Worm (Caenorhabditis elegans): ENCODE data around the gene cdh-4.

The cdh-4 gene

DNA sequence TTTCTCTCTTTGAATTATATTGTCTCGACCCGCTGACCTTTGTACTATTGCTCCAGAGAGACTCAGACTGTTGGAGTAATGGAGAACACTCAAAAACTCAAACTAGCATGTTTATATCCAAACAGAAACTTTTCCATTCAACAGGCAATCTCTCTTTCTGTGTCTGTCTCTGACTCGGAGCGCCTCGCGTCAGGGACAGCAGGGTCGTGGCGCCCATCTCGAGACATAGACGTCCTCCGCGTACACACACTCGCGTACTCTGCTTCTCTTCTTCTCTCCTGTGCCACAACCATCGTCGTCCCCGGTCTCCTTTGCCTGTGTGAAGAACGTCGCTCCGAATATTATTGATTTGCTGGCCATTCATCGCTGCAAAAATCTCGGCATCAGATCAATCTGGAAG lies 31.8 kb downstream of the cdh-4 start (continued):
- TF ChIP-seq unc-86 (tag; optimal IDR thresholded peaks at IDR 0.05) (no peak), Y116A8C.19 (tag; optimal IDR thresholded peaks at IDR 0.05; ENCODE audit: borderline replicate concordance) (no peak), nhr-20 (tag; optimal IDR thresholded peaks at IDR 0.05) (peak; percentile 76), fkh-10 (GFP tag; optimal IDR thresholded peaks at IDR 0.05) (no peak), unc-98 (GFP tag; IDR thresholded peaks at IDR 0.05) (no peak), tbx-2 (tag; optimal IDR thresholded peaks at IDR 0.05) (peak; percentile 60), elt-3 (tag; optimal IDR thresholded peaks at IDR 0.05) (peak in 1 of 6 experiments; percentile 39), vab-15 (tag; optimal IDR thresholded peaks at IDR 0.05) (no peak), C04F5.9 (tag; optimal IDR thresholded peaks at IDR 0.05) (no peak), pax-3 (tag; optimal IDR thresholded peaks at IDR 0.05) (no peak), isw-1 (GFP tag; IDR thresholded peaks at IDR 0.05) (no peak; the same call in 1 of the 2 replicates), tlp-1 (tag; optimal IDR thresholded peaks at IDR 0.05) (no peak), elt-2 (tag; optimal IDR thresholded peaks at IDR 0.05) (no peak), lir-3 (tag; optimal IDR thresholded peaks at IDR 0.05; ENCODE audit: poor library complexity) (no peak), mep-1 (tag; optimal IDR thresholded peaks at IDR 0.05) (peak; percentile 61), nhr-71 (tag; optimal IDR thresholded peaks at IDR 0.05) (peak; percentile 73), lin-15B (tag; optimal IDR thresholded peaks at IDR 0.05) (no peak), snu-23 (GFP tag; optimal IDR thresholded peaks at IDR 0.05) (peak; percentile 82), ets-5 (GFP tag; IDR thresholded peaks at IDR 0.05) (no peak), skn-1 (tag; optimal IDR thresholded peaks at IDR 0.05) (peak; percentile 67), nhr-19 (GFP tag; conservative IDR thresholded peaks at IDR 0.05) (peak; percentile 64), ceh-88 (GFP tag; IDR thresholded peaks at IDR 0.05) (no peak), dpl-1 (GFP tag; optimal IDR thresholded peaks at IDR 0.05) (peak; percentile 21 to 47 (median 43)), xbp-1 (tag; optimal IDR thresholded peaks at IDR 0.05) (peak; percentile 15), blmp-1 (tag; optimal IDR thresholded peaks at IDR 0.05) (no peak), ztf-11 (tag; optimal IDR thresholded peaks at IDR 0.05) (no peak), mef-2 (tag; optimal IDR thresholded peaks at IDR 0.05) (no peak), aha-1 (tag; optimal IDR thresholded peaks at IDR 0.05) (no peak), nhr-237 (tag; optimal IDR thresholded peaks at IDR 0.05) (no peak), ceh-8 (GFP tag; optimal IDR thresholded peaks at IDR 0.05) (no peak), grh-1 (GFP tag; IDR thresholded peaks at IDR 0.05) (no peak), nhr-85 (tag) (peak; percentile 81), hlh-17 (GFP tag; optimal IDR thresholded peaks at IDR 0.05; ENCODE audit: borderline replicate concordance) (no peak), hpl-2 (GFP tag; optimal IDR thresholded peaks at IDR 0.05) (no peak), egl-13 (tag; optimal IDR thresholded peaks at IDR 0.05) (peak; percentile 7), jun-1 (tag; optimal IDR thresholded peaks at IDR 0.05) (peak; percentile 57), nhr-12 (tag; optimal IDR thresholded peaks at IDR 0.05) (no peak), lin-39 (tag; optimal IDR thresholded peaks at IDR 0.05) (no peak)

DNA sequence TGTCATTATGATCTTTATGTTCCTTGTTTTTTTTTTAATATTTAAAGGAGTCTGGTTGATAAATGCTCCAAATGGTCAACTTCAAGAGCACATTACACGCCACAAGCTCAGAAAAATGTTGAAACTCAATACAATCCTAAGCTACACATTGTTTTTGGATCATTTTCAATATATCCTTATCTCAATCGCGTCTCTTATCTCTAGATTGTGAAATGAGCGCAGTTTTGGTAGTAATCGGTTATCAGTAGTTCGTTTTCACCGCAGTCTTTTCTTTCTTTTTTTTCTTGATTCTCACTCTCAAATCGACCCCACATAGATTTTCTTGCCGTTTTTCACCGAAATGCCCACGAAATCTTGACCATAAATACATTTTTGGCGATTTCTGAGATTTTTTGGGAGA lies 32.7 kb downstream of the cdh-4 start:
- TF ChIP-seq C16A3.4 (tag; optimal IDR thresholded peaks at IDR 0.05) = no peak
- TF ChIP-seq unc-62 (GFP tag; optimal IDR thresholded peaks at IDR 0.05) = no peak
- TF ChIP-seq elt-2 (tag; optimal IDR thresholded peaks at IDR 0.05) = peak; percentile 17
- no peak for TF ChIP-seq mdl-1 (tag; optimal IDR thresholded peaks at IDR 0.05)
- no peak for TF ChIP-seq lin-13 (GFP tag; optimal IDR thresholded peaks at IDR 0.05)
- TF ChIP-seq nhr-85 (tag) = no peak
- TF ChIP-seq nhr-76 (tag; optimal IDR thresholded peaks at IDR 0.05) = no peak
- peak; percentile 13 for TF ChIP-seq blmp-1 (tag; optimal IDR thresholded peaks at IDR 0.05)
